Fruit fly (Drosophila melanogaster): ENCODE results near the gene CG31689.
A peak's percentile ranks its signal among the peaks of the same experiment; 100 is the strongest.

The CG31689 gene

DNA sequence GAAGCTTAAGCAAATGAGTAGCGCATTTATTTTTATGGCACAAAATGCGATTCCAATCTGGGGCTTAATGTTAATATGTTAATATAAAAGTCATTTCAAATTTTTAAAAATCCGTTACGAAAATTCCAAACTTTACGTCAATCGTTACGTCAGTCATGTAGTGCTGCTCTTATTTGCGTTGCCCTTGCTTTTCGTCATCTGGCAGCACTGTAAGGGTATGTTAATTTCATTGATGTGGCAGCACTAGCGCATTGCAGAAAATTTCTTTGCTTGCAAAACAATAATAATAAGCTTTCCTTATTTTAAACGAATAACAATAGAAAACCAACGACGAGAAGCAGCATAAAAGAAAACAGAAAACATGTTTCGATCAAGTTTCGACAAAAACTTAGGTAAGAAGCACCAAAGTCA lies 14.4 kb downstream of the CG31689 start, which contains the start of gene Hrs (continued):
- TF ChIP-seq CG6791 (GFP tag; IDR thresholded peaks at IDR 0.05; ENCODE audit: partially characterized antibody) = 0 out of 3 replicates have a peak, but pooled peaks have one; percentile 51
- no peak for TF ChIP-seq HHEX (GFP tag; optimal IDR thresholded peaks at IDR 0.05)
- no peak for TF ChIP-seq Doc3 (GFP tag; IDR thresholded peaks at IDR 0.05; ENCODE audit: partially characterized antibody)
- TF ChIP-seq NfI (GFP tag; optimal IDR thresholded peaks at IDR 0.05) = no peak
- peak; percentile 68 for TF ChIP-seq CG2116 (GFP tag; optimal IDR thresholded peaks at IDR 0.05)
- TF ChIP-seq klu (GFP tag; IDR thresholded peaks at IDR 0.05) = no peak
- no peak for TF ChIP-seq pros (GFP tag; optimal IDR thresholded peaks at IDR 0.05)
- no peak for TF ChIP-seq CG32772 (GFP tag; IDR thresholded peaks at IDR 0.05)
- no peak for TF ChIP-seq CG5953 (GFP tag; IDR thresholded peaks at IDR 0.05)
- TF ChIP-seq CG2120 (GFP tag; optimal IDR thresholded peaks at IDR 0.05) = no peak
- no peak for TF ChIP-seq CG12769 (tag; optimal IDR thresholded peaks at IDR 0.05)
- TF ChIP-seq D19B (GFP tag; optimal IDR thresholded peaks at IDR 0.05) = no peak
- no peak for TF ChIP-seq Chrac-16 (GFP tag; optimal IDR thresholded peaks at IDR 0.05)
- TF ChIP-seq Ada2b (GFP tag; IDR thresholded peaks at IDR 0.05) = no peak
- TF ChIP-seq onecut (GFP tag; IDR thresholded peaks at IDR 0.05) = no peak
- no peak for TF ChIP-seq Dbx (GFP tag; IDR thresholded peaks at IDR 0.05)
- TF ChIP-seq prd (optimal IDR thresholded peaks at IDR 0.05) = no peak
- no peak for TF ChIP-seq prd (GFP tag; IDR thresholded peaks at IDR 0.05)
- no peak for TF ChIP-seq gce (GFP tag; IDR thresholded peaks at IDR 0.05)
- no peak for TF ChIP-seq dm (GFP tag; optimal IDR thresholded peaks at IDR 0.05)
- peak; percentile 76 for TF ChIP-seq nmo (GFP tag; optimal IDR thresholded peaks at IDR 0.05)
- peak; percentile 97 for TF ChIP-seq sd (tag; optimal IDR thresholded peaks at IDR 0.05)
- TF ChIP-seq aop (GFP tag; IDR thresholded peaks at IDR 0.05) = no peak
- peak; percentile 17 for TF ChIP-seq CG15601 (tag; optimal IDR thresholded peaks at IDR 0.05)
- no peak for TF ChIP-seq CG1233 (GFP tag; optimal IDR thresholded peaks at IDR 0.05)
- 0 out of 3 replicates have a peak, but pooled peaks have one; percentile 18 for TF ChIP-seq CG17361 (GFP tag; IDR thresholded peaks at IDR 0.05)
- no peak for TF ChIP-seq CG6854 (GFP tag; optimal IDR thresholded peaks at IDR 0.05)
- no peak for TF ChIP-seq gsb (GFP tag; IDR thresholded peaks at IDR 0.05)
- TF ChIP-seq schlank (tag; optimal IDR thresholded peaks at IDR 0.05) = no peak
- TF ChIP-seq CG11085 (GFP tag; IDR thresholded peaks at IDR 0.05) = no peak
- TF ChIP-seq fu2 (GFP tag; optimal IDR thresholded peaks at IDR 0.05) = no peak
- no peak for TF ChIP-seq nau (GFP tag; optimal IDR thresholded peaks at IDR 0.05)
- no peak for TF ChIP-seq sima (GFP tag; optimal IDR thresholded peaks at IDR 0.05)
- no peak for TF ChIP-seq fd3F (GFP tag; optimal IDR thresholded peaks at IDR 0.05)
- TF ChIP-seq tup (GFP tag; optimal IDR thresholded peaks at IDR 0.05) = no peak
- TF ChIP-seq CG11723 (GFP tag; optimal IDR thresholded peaks at IDR 0.05) = no peak
- TF ChIP-seq CG6765 (GFP tag; optimal IDR thresholded peaks at IDR 0.05) = no peak
- TF ChIP-seq pita (GFP tag; optimal IDR thresholded peaks at IDR 0.05) = no peak
- no peak for TF ChIP-seq cwo (GFP tag; optimal IDR thresholded peaks at IDR 0.05)
- peak; percentile 41 for TF ChIP-seq Sin3A (optimal IDR thresholded peaks at IDR 0.05)
- TF ChIP-seq CG4360 (GFP tag; IDR thresholded peaks at IDR 0.05) = no peak
- no peak for TF ChIP-seq crol (GFP tag; IDR thresholded peaks at IDR 0.05)
- no peak for TF ChIP-seq ttk (GFP tag; IDR thresholded peaks at IDR 0.05)
- TF ChIP-seq CG4854 (GFP tag; optimal IDR thresholded peaks at IDR 0.05) = no peak
- no peak for TF ChIP-seq dmrt11E (tag; optimal IDR thresholded peaks at IDR 0.05)
- no peak for TF ChIP-seq Camta (GFP tag; optimal IDR thresholded peaks at IDR 0.05)
- TF ChIP-seq Tbp (GFP tag; optimal IDR thresholded peaks at IDR 0.05) = no peak
- no peak for TF ChIP-seq CG5245 (GFP tag; optimal IDR thresholded peaks at IDR 0.05)
- TF ChIP-seq pum (GFP tag; optimal IDR thresholded peaks at IDR 0.05) = no peak
- peak; percentile 100 for TF ChIP-seq her (GFP tag; optimal IDR thresholded peaks at IDR 0.05)
- no peak for TF ChIP-seq Meics (GFP tag; optimal IDR thresholded peaks at IDR 0.05)
- no peak for TF ChIP-seq CG8765 (GFP tag; IDR thresholded peaks at IDR 0.05)
- no peak for TF ChIP-seq CG2129 (GFP tag; IDR thresholded peaks at IDR 0.05; ENCODE audit: partially characterized antibody)

Measured in whole organism, embryonic.